Fruit fly (Drosophila melanogaster): ENCODE results near the gene rdhB.

- TF ChIP-seq EcR (GFP tag; optimal IDR thresholded peaks at IDR 0.05): no peak
- TF ChIP-seq Ets98B (GFP tag; IDR thresholded peaks at IDR 0.05): no peak
- TF ChIP-seq CG14655 (GFP tag; optimal IDR thresholded peaks at IDR 0.05): no peak
- TF ChIP-seq CG4496 (GFP tag; IDR thresholded peaks at IDR 0.05): no peak
Observed at dm6 chr3R:22402355-22402754, 50.9 kb downstream of the rdhB start, which contains the start of gene CG13856.
